Fruit fly (Drosophila melanogaster) whole organism, embryonic: ENCODE data around the gene Moe.

Source experiments
- Asciz ChIP-seq: fragments of 200-800 bp; sonication (Bioruptor generic); optimal IDR thresholded peaks from 2 replicates; lab custom pipeline; 2017; ENCODE audit warnings: missing biosample characterization, mild to moderate bottlenecking, missing genetic modification characterization, missing genetic modification reagents
- CG10366 ChIP-seq: fragments of 200-800 bp; sonication (Bioruptor generic); IDR thresholded peaks from 2 replicates; pipeline ENCODE4 v1.3.6; 2022; ENCODE audit warnings: missing biosample characterization, missing genetic modification characterization
- CG10979 ChIP-seq: fragments of 200-800 bp; sonication (Bioruptor generic); optimal IDR thresholded peaks from 2 replicates; lab custom pipeline; 2018; ENCODE audit warnings: missing biosample characterization, mild to moderate bottlenecking, missing genetic modification characterization, moderate library complexity
- CG12391 ChIP-seq: fragments of 200-800 bp; sonication (Bioruptor generic); optimal IDR thresholded peaks from 3 replicates; lab custom pipeline; 2018; ENCODE audit warnings: missing biosample characterization, mild to moderate bottlenecking, missing genetic modification characterization, moderate library complexity
- CG13287 ChIP-seq: fragments of 200-800 bp; sonication (Bioruptor generic); IDR thresholded peaks from 2 replicates; pipeline ENCODE4 v1.3.6; 2022; ENCODE audit warnings: missing biosample characterization, missing genetic modification characterization; ENCODE audit not compliant: partially characterized antibody
- CG14050 ChIP-seq: fragments of 200-800 bp; sonication (Bioruptor generic); IDR thresholded peaks from 3 replicates; pipeline ENCODE4 v1.3.6; 2022; ENCODE audit warnings: missing biosample characterization, missing genetic modification characterization
- CG14710 ChIP-seq: fragments of 200-800 bp; sonication (Bioruptor generic); optimal IDR thresholded peaks from 3 replicates; lab custom pipeline; 2019; ENCODE audit warnings: missing biosample characterization, mild to moderate bottlenecking, missing genetic modification characterization, moderate library complexity
- CG15479 ChIP-seq: fragments of 200-800 bp; sonication (Bioruptor generic); optimal IDR thresholded peaks from 3 replicates; lab custom pipeline; 2019; ENCODE audit warnings: missing biosample characterization, mild to moderate bottlenecking, missing genetic modification characterization, moderate library complexity
- CG15696 ChIP-seq: fragments of 200-800 bp; sonication (Bioruptor generic); optimal IDR thresholded peaks from 2 replicates; lab custom pipeline; 2019; ENCODE audit warnings: missing biosample characterization, mild to moderate bottlenecking, missing genetic modification characterization, moderate library complexity
- CG1603 ChIP-seq: fragments of 200-800 bp; sonication (Bioruptor generic); optimal IDR thresholded peaks from 2 replicates; lab custom pipeline; 2019; ENCODE audit warnings: missing biosample characterization, mild to moderate bottlenecking, missing genetic modification characterization, moderate library complexity
- CG17328 ChIP-seq: fragments of 200-800 bp; sonication (Bioruptor generic); IDR thresholded peaks from 2 replicates; pipeline ENCODE4 v1.3.6; 2022; ENCODE audit warnings: missing biosample characterization, missing genetic modification characterization
- CG17385 ChIP-seq: fragments of 200-800 bp; sonication (Bioruptor generic); optimal IDR thresholded peaks from 3 replicates; lab custom pipeline; 2018; ENCODE audit warnings: missing biosample characterization, mild to moderate bottlenecking, missing genetic modification characterization
- CG18262 ChIP-seq: fragments of 200-800 bp; optimal IDR thresholded peaks from 3 replicates; lab custom pipeline; 2019; ENCODE audit warnings: missing biosample characterization, mild to moderate bottlenecking, missing genetic modification characterization, moderate library complexity
- CG31224 ChIP-seq: fragments of 200-800 bp; sonication (Bioruptor generic); IDR thresholded peaks from 2 replicates; pipeline ENCODE4 v1.3.6; 2022; ENCODE audit warnings: missing biosample characterization, missing genetic modification characterization
- CG3995 ChIP-seq: fragments of 200-800 bp; sonication (Bioruptor generic); optimal IDR thresholded peaks from 3 replicates; lab custom pipeline; 2016; ENCODE audit warnings: missing biosample characterization, missing genetic modification characterization
- CG4404 ChIP-seq: fragments of 200-800 bp; sonication (Bioruptor generic); IDR thresholded peaks from 2 replicates; pipeline ENCODE4 v1.3.6; 2022; ENCODE audit warnings: missing biosample characterization, missing genetic modification characterization
- CG8281 ChIP-seq: fragments of 200-800 bp; sonication (Bioruptor generic); optimal IDR thresholded peaks from 2 replicates; lab custom pipeline; 2018; ENCODE audit warnings: missing biosample characterization, mild to moderate bottlenecking, missing genetic modification characterization, moderate library complexity
- CG9727 ChIP-seq: fragments of 200-800 bp; sonication (Bioruptor generic); optimal IDR thresholded peaks from 3 replicates; lab custom pipeline; 2017; ENCODE audit warnings: missing biosample characterization, mild to moderate bottlenecking, missing genetic modification characterization
- CG9932 ChIP-seq: fragments of 200-800 bp; sonication (Bioruptor generic); IDR thresholded peaks from 2 replicates; pipeline ENCODE4 v1.3.6; 2022; ENCODE audit warnings: missing biosample characterization, missing genetic modification characterization
- CoRest ChIP-seq: fragments of 200-800 bp; sonication (Bioruptor generic); optimal IDR thresholded peaks from 3 replicates; lab custom pipeline; 2018; ENCODE audit warnings: missing biosample characterization, mild to moderate bottlenecking, missing genetic modification characterization, moderate library complexity
- ERR ChIP-seq: fragments of 200-800 bp; sonication (Bioruptor generic); optimal IDR thresholded peaks from 2 replicates; lab custom pipeline; 2016; ENCODE audit warnings: missing biosample characterization, missing genetic modification characterization
- Eip74EF ChIP-seq, 2 experiments: fragments of 200-800 bp in 1 of 2; fragments of >200 bp in 1 of 2; sonication (Bioruptor generic) in 1 of 2; optimal IDR thresholded peaks; 2 replicates each; lab custom pipeline; 2017 to 2019; ENCODE audit warnings: missing biosample characterization in 2 of 2, missing genetic modification characterization in 2 of 2, mild to moderate bottlenecking in 1 of 2, moderate library complexity in 1 of 2
- Ets65A ChIP-seq: fragments of 200-800 bp; sonication (Bioruptor generic); peaks from one replicate; lab custom pipeline; 2016; ENCODE audit warnings: missing biosample characterization, missing genetic modification characterization
- Fer3 ChIP-seq: fragments of 200-800 bp; sonication (Bioruptor generic); optimal IDR thresholded peaks from 2 replicates; lab custom pipeline; 2018; ENCODE audit warnings: missing biosample characterization, mild to moderate bottlenecking, missing genetic modification characterization, moderate library complexity
- HLHmδ ChIP-seq: fragments of 200-800 bp; sonication (Bioruptor generic); optimal IDR thresholded peaks from 2 replicates; lab custom pipeline; 2018; ENCODE audit warnings: missing biosample characterization, mild to moderate bottlenecking, missing genetic modification characterization, moderate library complexity
- Hey ChIP-seq: fragments of 200-800 bp; sonication (Bioruptor generic); optimal IDR thresholded peaks from 3 replicates; lab custom pipeline; 2018; ENCODE audit warnings: missing biosample characterization, mild to moderate bottlenecking, missing genetic modification characterization
- Hmr ChIP-seq: fragments of 200-800 bp; sonication (Bioruptor generic); optimal IDR thresholded peaks from 3 replicates; lab custom pipeline; 2017; ENCODE audit warnings: mild to moderate bottlenecking, missing biosample characterization, missing genetic modification reagents, missing genetic modification characterization
- Kr ChIP-seq: fragments of 200-800 bp; sonication (Bioruptor generic); optimal IDR thresholded peaks from 2 replicates; lab custom pipeline; 2017; ENCODE audit warnings: missing biosample characterization, mild to moderate bottlenecking, missing genetic modification characterization
- Lpt ChIP-seq: fragments of >200 bp; optimal IDR thresholded peaks from 2 replicates; lab custom pipeline; 2018; ENCODE audit warnings: missing biosample characterization, missing genetic modification characterization
- Meics ChIP-seq: fragments of 200-800 bp; sonication (Bioruptor generic); optimal IDR thresholded peaks from 2 replicates; lab custom pipeline; 2017; ENCODE audit warnings: missing biosample characterization, mild to moderate bottlenecking, missing genetic modification characterization
- Mes4 ChIP-seq: fragments of 200-800 bp; sonication (Bioruptor generic); optimal IDR thresholded peaks from 2 replicates; lab custom pipeline; 2016; ENCODE audit warnings: missing biosample characterization, missing genetic modification characterization
- Side ChIP-seq: fragments of 200-800 bp; sonication (Bioruptor generic); optimal IDR thresholded peaks from 2 replicates; lab custom pipeline; 2016; ENCODE audit warnings: missing biosample characterization, missing genetic modification characterization
- Sry-δ ChIP-seq: fragments of 200-800 bp; sonication (Bioruptor generic); optimal IDR thresholded peaks from 2 replicates; lab custom pipeline; 2016; ENCODE audit warnings: missing biosample characterization, missing genetic modification characterization
- Trl ChIP-seq, 3 experiments: fragments of >200 bp in 2 of 3; fragments of 200-800 bp in 1 of 3; sonication (Bioruptor generic) in 1 of 3; optimal IDR thresholded peaks; 2 replicates in 1 of 3; 3 replicates in 2 of 3; lab custom pipeline; 2016 to 2017; ENCODE audit warnings: missing biosample characterization in 1 of 3, missing genetic modification characterization in 1 of 3
- ac ChIP-seq: fragments of 200-800 bp; sonication (Bioruptor generic); optimal IDR thresholded peaks from 3 replicates; lab custom pipeline; 2017; ENCODE audit warnings: missing biosample characterization, mild to moderate bottlenecking, missing genetic modification characterization
- bcd ChIP-seq: fragments of 200-800 bp; sonication (Bioruptor generic); optimal IDR thresholded peaks from 2 replicates; lab custom pipeline; 2017; ENCODE audit warnings: missing biosample characterization, mild to moderate bottlenecking, missing genetic modification characterization
- bigmax ChIP-seq: fragments of 200-800 bp; sonication (Bioruptor generic); optimal IDR thresholded peaks from 2 replicates; lab custom pipeline; 2018; ENCODE audit warnings: missing biosample characterization, mild to moderate bottlenecking, missing genetic modification characterization
- ci ChIP-seq: fragments of 200-800 bp; sonication (Bioruptor generic); IDR thresholded peaks from 3 replicates; pipeline ENCODE4 v1.3.6; 2022; ENCODE audit warnings: missing biosample characterization, missing genetic modification characterization
- dmrt11E ChIP-seq: fragments of 200-800 bp; sonication (Bioruptor generic); optimal IDR thresholded peaks from 3 replicates; lab custom pipeline; 2018; ENCODE audit warnings: missing biosample characterization, mild to moderate bottlenecking, missing genetic modification characterization, moderate library complexity
- insv ChIP-seq, 2 experiments: fragments of 200-800 bp; sonication (Bioruptor generic); optimal IDR thresholded peaks; 3 replicates each; lab custom pipeline; 2016 to 2018; ENCODE audit warnings: missing biosample characterization in 2 of 2, missing genetic modification characterization in 2 of 2
- kni ChIP-seq: fragments of 200-800 bp; sonication (Bioruptor generic); optimal IDR thresholded peaks from 3 replicates; lab custom pipeline; 2017; ENCODE audit warnings: mild to moderate bottlenecking, missing biosample characterization, missing genetic modification reagents, missing genetic modification characterization
- lola ChIP-seq, 3 experiments: fragments of >200 bp in 2 of 3; fragments of 200-800 bp in 1 of 3; sonication (Bioruptor generic) in 1 of 3; optimal IDR thresholded peaks; 2 replicates each; lab custom pipeline; 2017 to 2019; ENCODE audit warnings: missing biosample characterization in 3 of 3, missing genetic modification characterization in 3 of 3, mild to moderate bottlenecking in 1 of 3, moderate library complexity in 1 of 3
- nmo ChIP-seq: fragments of 200-800 bp; sonication (Bioruptor generic); optimal IDR thresholded peaks from 2 replicates; lab custom pipeline; 2018; ENCODE audit warnings: missing biosample characterization, mild to moderate bottlenecking, missing genetic modification characterization, moderate library complexity
- org-1 ChIP-seq: fragments of 200-800 bp; sonication (Bioruptor generic); optimal IDR thresholded peaks from 2 replicates; lab custom pipeline; 2017; ENCODE audit warnings: missing biosample characterization, missing genetic modification characterization
- pros ChIP-seq: fragments of 200-800 bp; sonication (Bioruptor generic); optimal IDR thresholded peaks from 3 replicates; lab custom pipeline; 2019; ENCODE audit warnings: missing biosample characterization, mild to moderate bottlenecking, missing genetic modification characterization, moderate library complexity
- ranshi ChIP-seq: fragments of 200-800 bp; sonication (Bioruptor generic); IDR thresholded peaks from 2 replicates; pipeline ENCODE4 v1.3.6; 2022; ENCODE audit warnings: missing biosample characterization, missing genetic modification characterization
- sens-2 ChIP-seq: fragments of 200-800 bp; sonication (Bioruptor generic); IDR thresholded peaks from 2 replicates; pipeline ENCODE4 v1.3.6; 2022; ENCODE audit warnings: missing biosample characterization, missing genetic modification characterization
- slbo ChIP-seq: fragments of 200-800 bp; sonication (Bioruptor generic); IDR thresholded peaks from 2 replicates; pipeline ENCODE4 v1.3.6; 2022; ENCODE audit warnings: missing biosample characterization, missing genetic modification characterization
- twi ChIP-seq: fragments of 200-800 bp; optimal IDR thresholded peaks from 2 replicates; lab custom pipeline; 2019; ENCODE audit warnings: missing biosample characterization, mild to moderate bottlenecking, missing genetic modification characterization, moderate library complexity
- zen ChIP-seq: fragments of 200-800 bp; sonication (Bioruptor generic); optimal IDR thresholded peaks from 3 replicates; lab custom pipeline; 2018; ENCODE audit warnings: missing biosample characterization, mild to moderate bottlenecking, missing genetic modification characterization, moderate library complexity

Gene Moe

DNA sequence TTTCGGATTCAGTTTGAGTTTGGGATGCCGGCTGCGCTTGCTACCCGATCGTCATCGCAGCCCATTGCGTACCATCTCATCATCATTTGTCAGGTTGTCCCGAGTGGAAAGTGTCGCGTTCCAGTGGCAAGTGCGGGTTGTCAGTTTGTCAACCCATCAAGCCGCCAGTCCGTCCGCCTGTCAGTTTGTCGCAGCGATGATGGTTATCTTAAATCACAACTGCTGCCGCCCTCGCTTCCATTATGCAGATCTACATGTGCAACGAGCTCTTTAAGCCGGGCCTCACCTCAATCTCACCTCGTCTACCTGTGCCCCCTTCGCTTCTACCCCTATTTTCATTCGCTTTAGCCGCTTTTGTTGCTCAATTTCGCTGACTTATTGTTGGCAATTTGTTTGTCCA lies 66.4 kb downstream of the Moe start:
- TF ChIP-seq Ets65A (GFP tag; lab: Kevin White, UChicago): no peak
- no peak for TF ChIP-seq CG18262
- no peak for TF ChIP-seq CG17328 (GFP tag; lab: Robert Waterston, UW)
- TF ChIP-seq CG15479 (GFP tag; lab: Kevin White, UChicago): peak; percentile 55
- peak; percentile 94 for TF ChIP-seq CG8281 (tag; lab: Kevin White, UChicago)
- TF ChIP-seq CG17385 (GFP tag; lab: Kevin White, UChicago): no peak
- no peak for TF ChIP-seq pros (GFP tag; lab: Kevin White, UChicago)
- TF ChIP-seq CG13287 (GFP tag; lab: Robert Waterston, UW): no peak
- TF ChIP-seq kni (GFP tag; lab: Kevin White, UChicago): no peak
- TF ChIP-seq Trl (optimal IDR thresholded peaks at IDR 0.05; lab: Kevin White, UChicago): no peak
- TF ChIP-seq Trl (GFP tag; optimal IDR thresholded peaks at IDR 0.05; lab: Kevin White, UChicago): no peak
- TF ChIP-seq HLHmδ: no peak
- no peak for TF ChIP-seq insv (GFP tag; optimal IDR thresholded peaks at IDR 0.05; lab: Kevin White, UChicago)
- no peak for TF ChIP-seq Hey
- TF ChIP-seq Sry-δ: no peak
- no peak for TF ChIP-seq Mes4
- no peak for TF ChIP-seq CG10366
- no peak for TF ChIP-seq Kr (GFP tag; lab: Kevin White, UChicago)

- TF ChIP-seq bigmax (GFP tag; lab: Kevin White, UChicago): no peak
- TF ChIP-seq CG4404: peak; percentile 76
- peak; percentile 65 for TF ChIP-seq CG9727 (GFP tag; lab: Kevin White, UChicago)
- TF ChIP-seq CG14710 (tag; lab: Kevin White, UChicago): peak; percentile 19
- no peak for TF ChIP-seq Eip74EF (GFP tag; optimal IDR thresholded peaks at IDR 0.05; lab: Kevin White, UChicago)
- TF ChIP-seq ERR (GFP tag; lab: Kevin White, UChicago): no peak
- TF ChIP-seq org-1 (GFP tag; lab: Kevin White, UChicago): peak; percentile 10
- TF ChIP-seq CG3995 (GFP tag; lab: Kevin White, UChicago): no peak
- 0 out of 2 replicates have a peak, but pooled peaks have one; percentile 27 for TF ChIP-seq CG31224 (GFP tag; lab: Robert Waterston, UW)
- TF ChIP-seq Asciz (GFP tag; lab: Kevin White, UChicago): no peak
- TF ChIP-seq Meics: peak; percentile 40
- TF ChIP-seq ac (GFP tag; lab: Kevin White, UChicago): peak; percentile 14
- peak; percentile 76 for TF ChIP-seq CG15696 (tag; lab: Kevin White, UChicago)
- TF ChIP-seq CG9932 (GFP tag; lab: Robert Waterston, UW): peak; percentile 48
- peak; percentile 48; the same call in 1 of the 2 replicates for TF ChIP-seq sens-2 (GFP tag; lab: Robert Waterston, UW)
- no peak for TF ChIP-seq CG14050 (GFP tag; lab: Robert Waterston, UW)
- TF ChIP-seq CG10979 (tag; lab: Kevin White, UChicago): peak; percentile 48
- TF ChIP-seq Side (GFP tag; lab: Kevin White, UChicago): no peak
- peak; percentile 49 for TF ChIP-seq dmrt11E
- TF ChIP-seq Hmr (GFP tag; lab: Kevin White, UChicago): peak; percentile 38
- peak; percentile 30 for TF ChIP-seq zen (tag; lab: Kevin White, UChicago)
- TF ChIP-seq ranshi: peak; percentile 27; the same call in 1 of the 2 replicates
- peak; percentile 14 for TF ChIP-seq nmo (GFP tag; lab: Kevin White, UChicago)
- TF ChIP-seq slbo (GFP tag; lab: Robert Waterston, UW): peak; percentile 50
- peak; percentile 29 for TF ChIP-seq bcd (GFP tag; lab: Kevin White, UChicago)
- TF ChIP-seq CG12391 (tag; lab: Kevin White, UChicago): peak; percentile 22
- TF ChIP-seq Lpt (GFP tag; lab: Kevin White, UChicago): no peak
- peak; percentile 15 for TF ChIP-seq CoRest (tag; lab: Kevin White, UChicago)
- TF ChIP-seq Fer3 (tag; lab: Kevin White, UChicago): peak; percentile 6
- 0 out of 3 replicates have a peak, but pooled peaks have one; percentile 25 for TF ChIP-seq ci
- TF ChIP-seq twi: peak; percentile 13
- TF ChIP-seq lola (GFP tag; optimal IDR thresholded peaks at IDR 0.05; lab: Kevin White, UChicago): peak in 1 of 3 experiments; percentile 22
- TF ChIP-seq CG1603: peak; percentile 33
Measured at dm6 chrX:8830087-8830486, 68.0 kb downstream of the Moe start.
